Worm (Caenorhabditis elegans) whole organism, midembryonic: ENCODE results near the gene Y50E8A.10.

Experiments used
- flt-1 ChIP-seq: fragments of 200-800 bp; sonication (Bioruptor generic); IDR thresholded peaks from 2 replicates; pipeline ENCODE4 v1.3.6; 2022; ENCODE audit warnings: missing genetic modification characterization, missing compliant biosample characterization
- klf-2 ChIP-seq: fragments of 200-800 bp; sonication (Bioruptor generic); conservative IDR thresholded peaks from 2 replicates; pipeline ENCODE4 v1.3.6; 2022; ENCODE audit warnings: missing genetic modification reagents, missing genetic modification characterization, missing compliant biosample characterization
- tab-1 ChIP-seq: fragments of 200-800 bp; sonication (Bioruptor generic); IDR thresholded peaks from 2 replicates; pipeline ENCODE4 v1.3.6; 2022; ENCODE audit warnings: missing genetic modification characterization, missing compliant biosample characterization
- ztf-23 ChIP-seq: fragments of 200-800 bp; sonication (Bioruptor generic); IDR thresholded peaks from 2 replicates; pipeline ENCODE4 v1.3.6; 2022; ENCODE audit warnings: missing genetic modification reagents, missing genetic modification characterization, missing compliant biosample characterization

DNA sequence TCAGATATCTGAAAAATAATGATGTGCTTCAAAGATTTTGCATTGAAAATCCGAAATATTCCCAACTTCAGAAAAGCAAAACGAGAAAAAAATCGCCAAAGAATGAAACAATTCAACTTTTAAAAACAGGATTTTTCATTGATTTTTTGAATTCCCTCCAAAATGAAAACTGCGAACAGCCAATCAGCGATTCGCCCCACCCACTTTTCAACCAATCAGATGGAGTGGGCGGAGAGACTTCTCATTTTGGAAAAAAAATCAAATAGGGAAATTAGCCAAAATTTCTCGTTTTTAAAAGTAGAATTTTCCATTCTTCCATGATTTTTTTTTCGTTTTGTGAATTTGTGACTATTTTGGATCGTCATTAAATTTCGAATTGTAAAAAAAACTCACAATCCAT lies 5.0 kb downstream of the Y50E8A.10 start:
- TF ChIP-seq tab-1 (GFP tag; lab: Robert Waterston, UW) (no peak), klf-2 (GFP tag; lab: Robert Waterston, UW) (no peak), ztf-23 (no peak), flt-1 (GFP tag; lab: Robert Waterston, UW) (no peak)
